Worm (Caenorhabditis elegans) whole organism, young adult: ENCODE measurements around the gene K10G4.5.

Experiments
- B0261.1 ChIP-seq: sonication (generic microtip); optimal IDR thresholded peaks from 2 replicates; lab custom pipeline; 2016; ENCODE audit warnings: mild to moderate bottlenecking, missing genetic modification characterization, moderate library complexity, missing compliant biosample characterization
- C17E4.6 ChIP-seq: fragments of 200-800 bp; sonication (Bioruptor generic); IDR thresholded peaks from 2 replicates; pipeline ENCODE4 v1.3.6; 2022; ENCODE audit warnings: missing genetic modification reagents, missing genetic modification characterization, missing compliant biosample characterization
- F10E7.11 ChIP-seq: sonication (generic microtip); optimal IDR thresholded peaks from 2 replicates; lab custom pipeline; 2017; ENCODE audit warnings: mild to moderate bottlenecking, missing genetic modification characterization, moderate library complexity, missing compliant biosample characterization
- F52B5.7 ChIP-seq: sonication (generic microtip); optimal IDR thresholded peaks from 2 replicates; lab custom pipeline; 2016; ENCODE audit warnings: mild to moderate bottlenecking, missing genetic modification characterization, missing compliant biosample characterization
- K11D2.4 ChIP-seq: fragments of 200-800 bp; sonication (Bioruptor generic); IDR thresholded peaks from 2 replicates; pipeline ENCODE4 v1.3.6; 2022; ENCODE audit warnings: missing genetic modification reagents, missing genetic modification characterization, missing compliant biosample characterization
- Y53F4B.3 ChIP-seq: fragments of 200-800 bp; sonication (Bioruptor generic); IDR thresholded peaks from 2 replicates; pipeline ENCODE4 v1.3.6; 2022; ENCODE audit warnings: missing genetic modification reagents, missing genetic modification characterization, missing compliant biosample characterization
- ZK185.1 ChIP-seq: sonication (generic microtip); optimal IDR thresholded peaks from 2 replicates; lab custom pipeline; 2016; ENCODE audit warnings: mild to moderate bottlenecking, missing genetic modification characterization, missing compliant biosample characterization; ENCODE audit not compliant: poor library complexity, severe bottlenecking
- aptf-3 ChIP-seq: fragments of 200-800 bp; sonication (Bioruptor generic); IDR thresholded peaks from 2 replicates; pipeline ENCODE4 v1.3.6; 2022; ENCODE audit warnings: missing genetic modification characterization, missing compliant biosample characterization
- attf-5 ChIP-seq: fragments of 200-800 bp; sonication (Bioruptor generic); optimal IDR thresholded peaks from 2 replicates; lab custom pipeline; 2018; ENCODE audit warnings: mild to moderate bottlenecking, missing genetic modification characterization, missing compliant biosample characterization
- bed-1 ChIP-seq: fragments of 200-800 bp; sonication (Bioruptor generic); IDR thresholded peaks from 2 replicates; pipeline ENCODE4 v1.3.6; 2022; ENCODE audit warnings: missing genetic modification reagents, missing genetic modification characterization, missing compliant biosample characterization
- bed-2 ChIP-seq: fragments of 200-800 bp; sonication (Bioruptor generic); IDR thresholded peaks from 2 replicates; pipeline ENCODE4 v1.3.6; 2022; ENCODE audit warnings: missing genetic modification reagents, missing genetic modification characterization, missing compliant biosample characterization
- ccch-3 ChIP-seq: fragments of 200-800 bp; sonication (Bioruptor generic); optimal IDR thresholded peaks from 2 replicates; lab custom pipeline; 2018; ENCODE audit warnings: mild to moderate bottlenecking, missing genetic modification characterization, missing compliant biosample characterization
- cebp-2 ChIP-seq: fragments of 200-800 bp; sonication (Bioruptor generic); IDR thresholded peaks from 2 replicates; pipeline ENCODE4 v1.3.6; 2022; ENCODE audit warnings: missing genetic modification characterization, missing compliant biosample characterization
- ceh-100 ChIP-seq: fragments of 200-800 bp; sonication (Bioruptor generic); IDR thresholded peaks from 2 replicates; pipeline ENCODE4 v1.3.6; 2022; ENCODE audit warnings: missing genetic modification reagents, missing genetic modification characterization, missing compliant biosample characterization
- ceh-40 ChIP-seq: fragments of 200-800 bp; sonication (Bioruptor generic); IDR thresholded peaks from 2 replicates; pipeline ENCODE4 v1.3.6; 2022; ENCODE audit warnings: missing genetic modification characterization, missing compliant biosample characterization
- ceh-91 ChIP-seq: fragments of 200-800 bp; sonication (Bioruptor generic); IDR thresholded peaks from 2 replicates; pipeline ENCODE4 v1.3.6; 2022; ENCODE audit warnings: missing genetic modification reagents, missing genetic modification characterization, missing compliant biosample characterization
- dpff-1 ChIP-seq: sonication (generic microtip); optimal IDR thresholded peaks from 2 replicates; lab custom pipeline; 2017; ENCODE audit warnings: mild to moderate bottlenecking, missing genetic modification characterization, missing compliant biosample characterization
- egl-44 ChIP-seq: fragments of 200-800 bp; sonication (Bioruptor generic); IDR thresholded peaks from 2 replicates; pipeline ENCODE4 v1.3.6; 2022; ENCODE audit warnings: missing genetic modification reagents, missing genetic modification characterization, missing compliant biosample characterization
- egrh-3 ChIP-seq: fragments of 200-800 bp; sonication (Bioruptor generic); IDR thresholded peaks from 2 replicates; pipeline ENCODE4 v1.3.6; 2022; ENCODE audit warnings: missing genetic modification reagents, missing genetic modification characterization, missing compliant biosample characterization
- ets-4 ChIP-seq: fragments of 200-800 bp; sonication (Bioruptor generic); optimal IDR thresholded peaks from 2 replicates; lab custom pipeline; 2018; ENCODE audit warnings: mild to moderate bottlenecking, missing genetic modification characterization, missing compliant biosample characterization
- hlh-26 ChIP-seq: fragments of 200-800 bp; sonication (Bioruptor generic); conservative IDR thresholded peaks from 2 replicates; pipeline ENCODE4 v1.3.6; 2022; ENCODE audit warnings: missing genetic modification reagents, missing genetic modification characterization, missing compliant biosample characterization
- let-526 ChIP-seq: fragments of 200-800 bp; sonication (Bioruptor generic); IDR thresholded peaks from 2 replicates; pipeline ENCODE4 v1.3.6; 2022; ENCODE audit warnings: missing genetic modification reagents, missing genetic modification characterization, missing compliant biosample characterization
- lin-54 ChIP-seq: fragments of 200-800 bp; sonication (Bioruptor generic); optimal IDR thresholded peaks from 2 replicates; lab custom pipeline; 2018; ENCODE audit warnings: mild to moderate bottlenecking, missing genetic modification characterization, missing compliant biosample characterization
- lsy-27 ChIP-seq: sonication (generic microtip); optimal IDR thresholded peaks from 2 replicates; lab custom pipeline; 2017; ENCODE audit warnings: missing genetic modification characterization, mild to moderate bottlenecking, missing compliant biosample characterization, antibody characterized with exemption, missing genotype, borderline replicate concordance; ENCODE audit not compliant: insufficient read depth
- madf-3 ChIP-seq: fragments of 200-800 bp; sonication (Bioruptor generic); IDR thresholded peaks from 2 replicates; pipeline ENCODE4 v1.3.6; 2022; ENCODE audit warnings: missing genetic modification reagents, missing genetic modification characterization, missing compliant biosample characterization
- mel-28 ChIP-seq: sonication (generic microtip); optimal IDR thresholded peaks from 2 replicates; lab custom pipeline; 2016; ENCODE audit warnings: borderline replicate concordance, mild to moderate bottlenecking, missing genetic modification characterization, missing compliant biosample characterization
- nhr-120 ChIP-seq: fragments of 200-800 bp; sonication (Bioruptor generic); IDR thresholded peaks from 2 replicates; pipeline ENCODE4 v1.3.6; 2022; ENCODE audit warnings: missing genetic modification characterization, missing compliant biosample characterization
- nhr-179 ChIP-seq: sonication (generic microtip); optimal IDR thresholded peaks from 2 replicates; lab custom pipeline; 2016; ENCODE audit warnings: mild to moderate bottlenecking, missing genetic modification characterization, missing compliant biosample characterization
- nhr-27 ChIP-seq: fragments of 200-800 bp; sonication (Bioruptor generic); optimal IDR thresholded peaks from 2 replicates; lab custom pipeline; 2018; ENCODE audit warnings: mild to moderate bottlenecking, missing genetic modification characterization, moderate library complexity, missing compliant biosample characterization
- sea-2 ChIP-seq: fragments of 200-800 bp; sonication (Bioruptor generic); IDR thresholded peaks from 2 replicates; pipeline ENCODE4 v1.3.6; 2022; ENCODE audit warnings: missing genetic modification characterization, missing compliant biosample characterization
- snpc-1.1 ChIP-seq: sonication (generic microtip); optimal IDR thresholded peaks from 2 replicates; lab custom pipeline; 2017; ENCODE audit warnings: missing genetic modification characterization, mild to moderate bottlenecking, missing compliant biosample characterization, antibody characterized with exemption, moderate library complexity, missing genotype, missing genetic modification reagents; ENCODE audit not compliant: insufficient read depth
- snpc-1.3 ChIP-seq: sonication (generic microtip); optimal IDR thresholded peaks from 2 replicates; lab custom pipeline; 2017; ENCODE audit warnings: missing genetic modification characterization, mild to moderate bottlenecking, missing compliant biosample characterization, antibody characterized with exemption, moderate library complexity, missing genotype, missing genetic modification reagents; ENCODE audit not compliant: insufficient read depth
- snpc-4 ChIP-seq, 5 experiments: fragments of 150-350 bp in 1 of 5; sonication (generic microtip) in 4 of 5; optimal IDR thresholded peaks; 2 replicates each; lab custom pipeline; 2014 to 2018; ENCODE audit warnings: missing genetic modification characterization in 5 of 5, missing biosample characterization in 3 of 5, antibody characterized with exemption in 2 of 5, mild to moderate bottlenecking in 2 of 5, missing compliant biosample characterization in 2 of 5, missing genotype in 2 of 5, moderate library complexity in 2 of 5, missing genetic modification reagents in 1 of 5
- somi-1 ChIP-seq: fragments of 200-800 bp; sonication (Bioruptor generic); optimal IDR thresholded peaks from 2 replicates; lab custom pipeline; 2018; ENCODE audit warnings: mild to moderate bottlenecking, missing genetic modification characterization, missing compliant biosample characterization
- tlf-1 ChIP-seq: fragments of 200-800 bp; sonication (Bioruptor generic); optimal IDR thresholded peaks from 2 replicates; lab custom pipeline; 2018; ENCODE audit warnings: mild to moderate bottlenecking, missing genetic modification characterization, missing compliant biosample characterization
- ztf-26 ChIP-seq: sonication (generic microtip); optimal IDR thresholded peaks from 2 replicates; lab custom pipeline; 2017; ENCODE audit warnings: missing genetic modification characterization, missing compliant biosample characterization
- ztf-6 ChIP-seq: fragments of 200-800 bp; sonication (Bioruptor generic); IDR thresholded peaks from 2 replicates; pipeline ENCODE4 v1.3.6; 2022; ENCODE audit warnings: missing genetic modification reagents, missing genetic modification characterization, missing compliant biosample characterization

The K10G4.5 gene

DNA sequence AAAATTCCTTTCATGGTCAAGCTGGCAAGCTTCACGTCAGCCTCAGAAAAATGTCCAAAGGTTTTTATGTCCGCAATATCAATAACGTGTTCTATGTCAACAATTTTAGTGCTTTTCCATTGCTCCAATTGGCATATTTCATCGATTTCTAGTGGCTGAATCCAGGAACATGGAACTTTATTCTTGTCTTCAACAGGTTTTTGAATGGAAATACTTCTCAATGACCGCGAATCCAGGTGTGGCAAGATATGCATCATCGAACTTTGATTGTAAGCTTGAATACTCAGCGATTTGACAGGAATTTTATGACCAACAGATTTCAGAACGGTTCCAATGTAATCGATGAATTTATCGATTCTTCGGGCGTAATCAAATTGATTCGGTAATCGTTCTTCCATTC, 2.6 kb downstream of the K10G4.5 start:
- no peak for TF ChIP-seq ets-4 (GFP tag; lab: Kevin White, UChicago)
- TF ChIP-seq tlf-1 (GFP tag; lab: Kevin White, UChicago): no peak
- no peak for TF ChIP-seq cebp-2 (GFP tag; lab: Robert Waterston, UW)
- TF ChIP-seq ceh-40 (GFP tag; lab: Robert Waterston, UW): no peak
- no peak for TF ChIP-seq ztf-6
- TF ChIP-seq ZK185.1 (tag; lab: Kevin White, UChicago): no peak
- no peak for TF ChIP-seq bed-1 (GFP tag; lab: Robert Waterston, UW)
- no peak for TF ChIP-seq lsy-27 (tag; lab: Kevin White, UChicago)
- no peak for TF ChIP-seq egl-44 (GFP tag; lab: Robert Waterston, UW)
- TF ChIP-seq F10E7.11 (tag; lab: Kevin White, UChicago): no peak
- TF ChIP-seq dpff-1 (tag; lab: Kevin White, UChicago): no peak
- TF ChIP-seq ccch-3 (GFP tag; lab: Kevin White, UChicago): no peak
- TF ChIP-seq K11D2.4 (GFP tag; lab: Robert Waterston, UW): no peak
- TF ChIP-seq aptf-3 (GFP tag; lab: Robert Waterston, UW): no peak
- TF ChIP-seq nhr-120 (GFP tag; lab: Robert Waterston, UW): no peak
- TF ChIP-seq C17E4.6 (GFP tag; lab: Robert Waterston, UW): no peak
- TF ChIP-seq lin-54: no peak
- TF ChIP-seq let-526: no peak
- TF ChIP-seq snpc-1.3: no peak
- no peak for TF ChIP-seq snpc-4 (GFP tag; optimal IDR thresholded peaks at IDR 0.05; lab: Kevin White, UChicago)
- no peak for TF ChIP-seq snpc-4 (tag; optimal IDR thresholded peaks at IDR 0.05; lab: Kevin White, UChicago)

DNA sequence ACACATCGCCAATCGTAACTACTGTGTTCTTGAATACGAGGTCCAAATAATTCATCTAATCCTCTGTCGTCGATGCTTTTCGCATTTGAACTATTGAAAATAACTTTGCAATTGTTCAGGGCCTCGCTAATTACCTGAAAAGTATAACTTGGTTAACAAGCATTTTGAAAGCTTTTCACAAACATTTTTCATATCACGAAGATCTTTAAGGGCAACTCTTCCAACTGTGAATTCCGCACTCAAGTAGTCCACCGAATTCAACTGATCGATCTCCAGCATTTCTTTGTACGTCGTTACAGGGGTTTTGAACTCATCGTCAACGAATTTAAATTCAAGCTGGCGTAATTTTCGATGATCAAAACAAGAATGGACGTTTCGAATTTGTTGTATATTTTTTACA, 4.8 kb downstream of the K10G4.5 start:
- TF ChIP-seq ceh-100 (GFP tag; lab: Robert Waterston, UW) (no peak), ccch-3 (GFP tag; lab: Kevin White, UChicago) (no peak), egrh-3 (no peak), K11D2.4 (GFP tag; lab: Robert Waterston, UW) (no peak)

DNA sequence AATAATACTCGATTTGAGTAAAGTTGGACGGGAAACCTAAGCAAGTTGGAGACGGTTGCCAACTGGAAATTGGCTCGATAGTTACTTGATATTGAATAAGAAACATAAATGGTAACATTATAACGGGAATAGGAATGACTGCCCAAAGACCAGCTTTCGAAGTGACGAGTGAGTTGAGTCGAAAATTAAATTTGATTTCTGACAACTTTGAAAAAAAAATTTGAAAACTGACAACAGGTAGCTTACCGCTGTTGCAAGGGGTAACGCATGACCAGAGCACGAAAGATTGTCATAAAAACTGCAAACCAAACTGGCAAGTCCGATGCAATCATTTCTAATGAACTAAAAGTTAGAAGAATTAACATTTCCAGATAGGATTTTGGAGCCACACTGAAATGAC, 8.5 kb downstream of the K10G4.5 start:
- TF ChIP-seq nhr-27 (tag; lab: Kevin White, UChicago) (no peak), madf-3 (GFP tag; lab: Robert Waterston, UW) (no peak), ceh-40 (GFP tag; lab: Robert Waterston, UW) (no peak), ets-4 (GFP tag; lab: Kevin White, UChicago) (no peak), snpc-1.1 (tag; lab: Kevin White, UChicago) (no peak), B0261.1 (tag; lab: Kevin White, UChicago) (no peak), Y53F4B.3 (GFP tag; lab: Robert Waterston, UW) (no peak), F52B5.7 (tag; lab: Kevin White, UChicago) (no peak), hlh-26 (GFP tag; lab: Robert Waterston, UW) (no peak), bed-2 (no peak), ceh-91 (GFP tag; lab: Robert Waterston, UW) (no peak), nhr-179 (tag; lab: Kevin White, UChicago) (no peak), mel-28 (no peak), ztf-26 (tag; lab: Kevin White, UChicago) (no peak), somi-1 (no peak), attf-5 (no peak), lin-54 (no peak), sea-2 (GFP tag; lab: Robert Waterston, UW) (no peak)
